Fruit fly (Drosophila melanogaster): ENCODE results near the gene CG11786.

Gene CG11786

DNA sequence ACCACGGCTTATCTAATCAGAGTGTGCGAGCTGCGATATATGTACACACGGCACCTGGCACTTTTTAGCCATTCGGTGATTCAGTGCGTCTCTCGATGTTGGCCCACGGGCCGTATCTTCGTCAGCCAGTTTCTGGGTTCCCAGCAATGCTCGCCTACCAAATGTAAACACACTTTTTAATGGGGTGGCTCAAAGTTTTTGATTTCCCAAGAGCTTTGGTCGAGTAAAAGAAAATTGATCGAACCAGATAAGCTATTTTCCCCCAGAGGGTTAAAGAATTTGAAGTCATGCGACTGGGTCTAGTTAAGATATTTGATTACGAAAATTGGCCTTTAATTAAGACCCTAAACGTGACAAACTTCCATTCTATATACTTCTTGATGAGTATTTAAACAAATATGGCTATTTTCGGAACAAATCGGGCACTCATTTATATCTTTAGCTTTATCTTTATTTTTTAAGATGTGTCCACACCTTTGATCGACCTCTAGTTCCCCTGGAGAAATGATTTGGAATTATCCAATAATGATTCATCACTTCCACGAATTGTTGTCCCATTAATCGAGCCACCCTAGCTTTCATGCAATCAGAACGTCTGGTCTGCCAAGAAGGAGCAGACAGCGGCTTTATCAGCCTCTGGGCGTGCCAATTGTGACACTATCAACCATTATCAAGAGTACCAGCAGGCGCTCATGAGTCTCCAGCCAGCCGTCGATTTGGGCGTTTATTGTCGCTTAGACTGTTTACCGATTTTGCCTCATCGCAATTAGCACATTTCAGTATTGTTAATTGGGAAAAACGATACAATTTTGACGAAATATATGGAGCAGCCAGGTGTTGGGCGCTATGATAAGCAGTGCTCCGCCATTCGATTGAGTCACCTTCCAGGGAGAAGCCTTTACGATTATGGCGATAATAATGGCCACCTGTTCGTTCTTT, 18.6 kb upstream of the CG11786 start (continued):
- TF ChIP-seq onecut (GFP tag; IDR thresholded peaks at IDR 0.05) = 0 out of 2 replicates have a peak, but pooled peaks have one; percentile 6
- no peak for TF ChIP-seq CG18764 (GFP tag; optimal IDR thresholded peaks at IDR 0.05)
- TF ChIP-seq Nf-YB (GFP tag; optimal IDR thresholded peaks at IDR 0.05) = peak; percentile 26
- TF ChIP-seq nom (GFP tag; optimal IDR thresholded peaks at IDR 0.05) = no peak
- TF ChIP-seq dati (GFP tag; IDR thresholded peaks at IDR 0.05) = no peak
- no peak for TF ChIP-seq CG10462 (GFP tag; optimal IDR thresholded peaks at IDR 0.05)
- TF ChIP-seq ci (GFP tag; IDR thresholded peaks at IDR 0.05) = peak; percentile 40; the same call in 2 of the 3 replicates
- TF ChIP-seq sc (optimal IDR thresholded peaks at IDR 0.05) = no peak
- TF ChIP-seq sc (GFP tag; optimal IDR thresholded peaks at IDR 0.05) = no peak
- TF ChIP-seq Dfd (GFP tag; optimal IDR thresholded peaks at IDR 0.05) = no peak
- TF ChIP-seq unpg (GFP tag; optimal IDR thresholded peaks at IDR 0.05) = no peak
- TF ChIP-seq Oaz (GFP tag; IDR thresholded peaks at IDR 0.05) = no peak
- TF ChIP-seq Meics (GFP tag; optimal IDR thresholded peaks at IDR 0.05) = peak; percentile 75
- TF ChIP-seq Tbp (GFP tag; optimal IDR thresholded peaks at IDR 0.05) = no peak
- no peak for TF ChIP-seq CG5245 (GFP tag; optimal IDR thresholded peaks at IDR 0.05)
- no peak for TF ChIP-seq croc (GFP tag; conservative IDR thresholded peaks at IDR 0.05)
- no peak for TF ChIP-seq tio (GFP tag; optimal IDR thresholded peaks at IDR 0.05)
- no peak for TF ChIP-seq CG34422 (GFP tag; IDR thresholded peaks at IDR 0.05)
- TF ChIP-seq GATAe (GFP tag; conservative IDR thresholded peaks at IDR 0.05) = peak; percentile 76
- TF ChIP-seq CG1233 (GFP tag; optimal IDR thresholded peaks at IDR 0.05) = no peak
- TF ChIP-seq H2.0 (GFP tag; IDR thresholded peaks at IDR 0.05) = no peak
- peak; percentile 10 for TF ChIP-seq pfk (GFP tag; optimal IDR thresholded peaks at IDR 0.05)
- TF ChIP-seq CG17912 (GFP tag; optimal IDR thresholded peaks at IDR 0.05) = peak; percentile 18
- TF ChIP-seq CG3407 (GFP tag; optimal IDR thresholded peaks at IDR 0.05) = no peak
- no peak for TF ChIP-seq wor (GFP tag; IDR thresholded peaks at IDR 0.05)
- peak; percentile 51 for TF ChIP-seq CG30403 (GFP tag; optimal IDR thresholded peaks at IDR 0.05)
- TF ChIP-seq h (optimal IDR thresholded peaks at IDR 0.05) = no peak
- TF ChIP-seq pan (optimal IDR thresholded peaks at IDR 0.05) = no peak
- TF ChIP-seq pan (GFP tag; optimal IDR thresholded peaks at IDR 0.05 in 1 of 2, IDR thresholded peaks at IDR 0.05 in 1 of 2) = peak in 1 of 2 experiments; percentile 9
- peak; percentile 43 for TF ChIP-seq Nf-YC (tag; optimal IDR thresholded peaks at IDR 0.05)
- TF ChIP-seq Optix (GFP tag; IDR thresholded peaks at IDR 0.05) = no peak
- no peak for TF ChIP-seq CG5953 (GFP tag; IDR thresholded peaks at IDR 0.05)
- TF ChIP-seq CG10267 (tag; optimal IDR thresholded peaks at IDR 0.05) = no peak
- TF ChIP-seq CG2678 (tag; optimal IDR thresholded peaks at IDR 0.05) = no peak
- TF ChIP-seq ttk (GFP tag; IDR thresholded peaks at IDR 0.05) = no peak
- TF ChIP-seq YL-1 (GFP tag; optimal IDR thresholded peaks at IDR 0.05) = peak; percentile 23
- no peak for TF ChIP-seq hth (optimal IDR thresholded peaks at IDR 0.05)
- TF ChIP-seq ro (GFP tag; IDR thresholded peaks at IDR 0.05) = no peak
- TF ChIP-seq crp (GFP tag; optimal IDR thresholded peaks at IDR 0.05) = no peak
- TF ChIP-seq CG8765 (GFP tag; IDR thresholded peaks at IDR 0.05) = no peak
- TF ChIP-seq ranshi (GFP tag; IDR thresholded peaks at IDR 0.05) = no peak
- no peak for TF ChIP-seq bcd (GFP tag; optimal IDR thresholded peaks at IDR 0.05)
- TF ChIP-seq CG12391 (tag; optimal IDR thresholded peaks at IDR 0.05) = no peak
- TF ChIP-seq otp (GFP tag; IDR thresholded peaks at IDR 0.05) = no peak
- TF ChIP-seq ftz-f1 (GFP tag; optimal IDR thresholded peaks at IDR 0.05) = no peak
- no peak for TF ChIP-seq CG15011 (GFP tag; optimal IDR thresholded peaks at IDR 0.05)
- TF ChIP-seq kay (GFP tag; optimal IDR thresholded peaks at IDR 0.05) = peak; percentile 50
- TF ChIP-seq CG7357 (GFP tag; IDR thresholded peaks at IDR 0.05) = no peak
- TF ChIP-seq CTCF (GFP tag; optimal IDR thresholded peaks at IDR 0.05) = no peak
- TF ChIP-seq fu2 (GFP tag; optimal IDR thresholded peaks at IDR 0.05) = peak; percentile 31
- no peak for TF ChIP-seq luna (GFP tag; optimal IDR thresholded peaks at IDR 0.05)
- no peak for TF ChIP-seq Eip74EF (GFP tag; optimal IDR thresholded peaks at IDR 0.05)

Measured in whole organism, embryonic.